Worm (Caenorhabditis elegans) whole organism, L2 larva: Measurements from ENCODE around the gene F32A5.8.

Experiments
- aly-2 ChIP-seq: fragments of 150-350 bp; optimal IDR thresholded peaks from 2 replicates; lab custom pipeline; 2014; ENCODE audit warnings: missing biosample characterization, missing genetic modification characterization
- ama-1 ChIP-seq: fragments of 150-350 bp; optimal IDR thresholded peaks from 2 replicates; lab custom pipeline; 2018; ENCODE audit warnings: inconsistent platforms
- elt-1 ChIP-seq: fragments of 150-350 bp; optimal IDR thresholded peaks from 2 replicates; lab custom pipeline; 2014; ENCODE audit warnings: missing biosample characterization, missing genetic modification characterization
- elt-3 ChIP-seq: sonication (generic microtip); optimal IDR thresholded peaks from 2 replicates; lab custom pipeline; 2017; ENCODE audit warnings: missing biosample characterization, missing genetic modification characterization
- nhr-237 ChIP-seq: fragments of 150-350 bp; optimal IDR thresholded peaks from 2 replicates; lab custom pipeline; 2014; ENCODE audit warnings: missing biosample characterization, missing genetic modification characterization
- unc-39 ChIP-seq: fragments of 150-350 bp; optimal IDR thresholded peaks from 2 replicates; lab custom pipeline; 2014; ENCODE audit warnings: missing biosample characterization, missing genetic modification characterization

DNA sequence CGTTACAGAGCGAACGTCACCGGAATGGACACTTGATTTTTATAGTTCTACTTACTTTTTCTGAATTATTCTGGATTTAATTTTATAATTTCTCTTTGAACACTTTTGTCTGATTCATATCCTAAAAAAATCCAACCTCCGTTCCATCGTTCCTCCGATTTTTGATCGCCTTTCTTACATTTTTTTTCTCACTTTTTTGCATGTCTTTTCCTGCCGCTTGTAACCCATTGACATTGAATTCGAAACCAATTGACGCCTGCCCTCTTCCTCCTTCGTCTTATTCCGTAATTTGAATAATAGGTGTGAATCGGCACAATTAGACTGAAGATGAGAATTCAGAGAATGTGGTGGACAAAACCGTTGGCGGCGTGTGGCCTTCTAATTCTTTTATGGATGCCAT lies 10.3 kb upstream of the F32A5.8 start, which contains the start of gene skpo-3:
- no peak for TF ChIP-seq elt-1 (tag; lab: Kevin White, UChicago)
- TF ChIP-seq nhr-237 (tag; lab: Kevin White, UChicago) = no peak
- no peak for TF ChIP-seq ama-1
- no peak for TF ChIP-seq elt-3 (tag; lab: Kevin White, UChicago)
- TF ChIP-seq aly-2 = no peak
- no peak for TF ChIP-seq unc-39 (tag; lab: Kevin White, UChicago)
